Worm (Caenorhabditis elegans) whole organism, mixed stage, embryonic: ENCODE measurements around the gene C05G5.3.

Experiments
- M03D4.4 ChIP-seq: sonication (generic microtip); optimal IDR thresholded peaks from 2 replicates; lab custom pipeline; 2017; ENCODE audit warnings: mild to moderate bottlenecking, missing genetic modification characterization, missing compliant biosample characterization
- bed-3 ChIP-seq: fragments of 200-800 bp; sonication (Bioruptor generic); optimal IDR thresholded peaks from 3 replicates; lab custom pipeline; 2018; ENCODE audit warnings: mild to moderate bottlenecking, missing genetic modification characterization, moderate library complexity, missing compliant biosample characterization
- blmp-1 ChIP-seq: fragments of 150-350 bp; optimal IDR thresholded peaks from 2 replicates; lab custom pipeline; 2014; ENCODE audit warnings: missing biosample characterization, missing genetic modification characterization
- ceh-39 ChIP-seq: fragments of 150-350 bp; optimal IDR thresholded peaks from 2 replicates; lab custom pipeline; 2014; ENCODE audit warnings: missing biosample characterization, missing genetic modification characterization
- ceh-43 ChIP-seq: fragments of 200-800 bp; sonication (Bioruptor generic); optimal IDR thresholded peaks from 2 replicates; lab custom pipeline; 2018; ENCODE audit warnings: mild to moderate bottlenecking, missing genetic modification characterization, moderate library complexity, missing compliant biosample characterization
- ceh-83 ChIP-seq: fragments of 200-800 bp; sonication (Bioruptor generic); optimal IDR thresholded peaks from 2 replicates; lab custom pipeline; 2018; ENCODE audit warnings: mild to moderate bottlenecking, missing genetic modification characterization, missing compliant biosample characterization
- ces-1 ChIP-seq: fragments of 150-350 bp; optimal IDR thresholded peaks from 2 replicates; lab custom pipeline; 2014; ENCODE audit warnings: missing biosample characterization, missing genetic modification reagents, missing genetic modification characterization
- cnd-1 ChIP-seq: fragments of 200-800 bp; sonication (Bioruptor generic); optimal IDR thresholded peaks from 2 replicates; lab custom pipeline; 2018; ENCODE audit warnings: mild to moderate bottlenecking, missing genetic modification characterization, missing compliant biosample characterization
- drap-1 ChIP-seq: fragments of 200-800 bp; sonication (Bioruptor generic); optimal IDR thresholded peaks from 3 replicates; lab custom pipeline; 2018; ENCODE audit warnings: mild to moderate bottlenecking, missing genetic modification characterization, missing compliant biosample characterization
- elt-1 ChIP-seq: sonication (generic microtip); optimal IDR thresholded peaks from 2 replicates; lab custom pipeline; 2017; ENCODE audit warnings: missing genetic modification characterization, mild to moderate bottlenecking, missing compliant biosample characterization, antibody characterized with exemption, moderate library complexity, borderline replicate concordance; ENCODE audit not compliant: insufficient read depth
- elt-3 ChIP-seq: fragments of 150-350 bp; optimal IDR thresholded peaks from 2 replicates; lab custom pipeline; 2014; ENCODE audit warnings: missing biosample characterization, missing genetic modification characterization
- flh-1 ChIP-seq: fragments of 200-800 bp; sonication (Bioruptor generic); optimal IDR thresholded peaks from 2 replicates; lab custom pipeline; 2018; ENCODE audit warnings: mild to moderate bottlenecking, missing genetic modification characterization, moderate library complexity, missing compliant biosample characterization
- ham-2 ChIP-seq: fragments of 200-800 bp; sonication (Bioruptor generic); optimal IDR thresholded peaks from 2 replicates; lab custom pipeline; 2018; ENCODE audit warnings: mild to moderate bottlenecking, missing genetic modification characterization, missing compliant biosample characterization
- hlh-1 ChIP-seq: fragments of 150-350 bp; optimal IDR thresholded peaks from 2 replicates; lab custom pipeline; 2014; ENCODE audit warnings: missing biosample characterization, missing genetic modification reagents, missing genetic modification characterization
- lin-13 ChIP-seq: fragments of 150-350 bp; optimal IDR thresholded peaks from 2 replicates; lab custom pipeline; 2014; ENCODE audit warnings: missing biosample characterization, missing genetic modification characterization
- lin-32 ChIP-seq: fragments of 200-800 bp; sonication (Bioruptor generic); optimal IDR thresholded peaks from 2 replicates; lab custom pipeline; 2018; ENCODE audit warnings: mild to moderate bottlenecking, missing genetic modification characterization, missing compliant biosample characterization
- lsy-2 ChIP-seq: fragments of 150-350 bp; optimal IDR thresholded peaks from 2 replicates; lab custom pipeline; 2014; ENCODE audit warnings: missing biosample characterization, missing genetic modification characterization
- mab-5 ChIP-seq: fragments of 150-350 bp; optimal IDR thresholded peaks from 2 replicates; lab custom pipeline; 2014; ENCODE audit warnings: missing biosample characterization, missing genetic modification characterization
- mep-1 ChIP-seq: fragments of 150-350 bp; optimal IDR thresholded peaks from 2 replicates; lab custom pipeline; 2017; ENCODE audit warnings: missing biosample characterization, missing genetic modification reagents, missing genetic modification characterization, inconsistent platforms
- mls-2 ChIP-seq: sonication (generic microtip); optimal IDR thresholded peaks from 2 replicates; lab custom pipeline; 2016; ENCODE audit warnings: mild to moderate bottlenecking, missing genetic modification characterization, moderate library complexity, missing compliant biosample characterization
- nhr-12 ChIP-seq: fragments of 150-350 bp; optimal IDR thresholded peaks from 2 replicates; lab custom pipeline; 2014; ENCODE audit warnings: missing biosample characterization, missing genetic modification characterization
- nhr-2 ChIP-seq: fragments of 150-350 bp; optimal IDR thresholded peaks from 2 replicates; lab custom pipeline; 2014; ENCODE audit warnings: missing biosample characterization, missing genetic modification characterization
- nhr-237 ChIP-seq: fragments of 150-350 bp; optimal IDR thresholded peaks from 2 replicates; lab custom pipeline; 2014; ENCODE audit warnings: missing biosample characterization, missing genetic modification characterization
- nhr-28 ChIP-seq: fragments of 150-350 bp; optimal IDR thresholded peaks from 2 replicates; lab custom pipeline; 2014; ENCODE audit warnings: missing biosample characterization, missing genetic modification characterization
- nhr-76 ChIP-seq: sonication (generic microtip); optimal IDR thresholded peaks from 2 replicates; lab custom pipeline; 2017; ENCODE audit warnings: missing biosample characterization, missing genetic modification characterization
- pha-4 ChIP-seq: fragments of 150-350 bp; optimal IDR thresholded peaks from 2 replicates; lab custom pipeline; 2018; ENCODE audit warnings: missing biosample characterization, missing genetic modification reagents, missing genetic modification characterization
- sem-2 ChIP-seq: fragments of 200-800 bp; sonication (Bioruptor generic); optimal IDR thresholded peaks from 2 replicates; lab custom pipeline; 2018; ENCODE audit warnings: mild to moderate bottlenecking, missing genetic modification characterization, missing compliant biosample characterization
- snpc-4 ChIP-seq: fragments of 150-350 bp; optimal IDR thresholded peaks from 2 replicates; lab custom pipeline; 2014; ENCODE audit warnings: missing biosample characterization, missing genetic modification characterization
- sptf-1 ChIP-seq: sonication (generic microtip); optimal IDR thresholded peaks from 2 replicates; lab custom pipeline; 2017; ENCODE audit warnings: mild to moderate bottlenecking, missing genetic modification characterization, moderate library complexity, missing compliant biosample characterization
- tbx-8 ChIP-seq: fragments of 200-800 bp; sonication (Bioruptor generic); optimal IDR thresholded peaks from 2 replicates; lab custom pipeline; 2018; ENCODE audit warnings: mild to moderate bottlenecking, missing genetic modification characterization, moderate library complexity, missing compliant biosample characterization
- unc-120 ChIP-seq: sonication (generic microtip); optimal IDR thresholded peaks from 2 replicates; lab custom pipeline; 2017; ENCODE audit warnings: missing genetic modification characterization, missing compliant biosample characterization; ENCODE audit not compliant: poor library complexity, severe bottlenecking
- unc-39 ChIP-seq: fragments of 150-350 bp; optimal IDR thresholded peaks from 2 replicates; lab custom pipeline; 2014; ENCODE audit warnings: missing biosample characterization, missing genetic modification characterization
- unc-62 ChIP-seq: fragments of 150-350 bp; optimal IDR thresholded peaks from 2 replicates; lab custom pipeline; 2014; ENCODE audit warnings: missing biosample characterization, missing genetic modification reagents, missing genetic modification characterization
- zip-8 ChIP-seq: fragments of 150-350 bp; optimal IDR thresholded peaks from 2 replicates; lab custom pipeline; 2014; ENCODE audit warnings: missing biosample characterization, missing genetic modification characterization
- ztf-11 ChIP-seq: fragments of 150-350 bp; optimal IDR thresholded peaks from 2 replicates; lab custom pipeline; 2014; ENCODE audit warnings: missing biosample characterization, missing genetic modification characterization

C05G5.3 gene

DNA sequence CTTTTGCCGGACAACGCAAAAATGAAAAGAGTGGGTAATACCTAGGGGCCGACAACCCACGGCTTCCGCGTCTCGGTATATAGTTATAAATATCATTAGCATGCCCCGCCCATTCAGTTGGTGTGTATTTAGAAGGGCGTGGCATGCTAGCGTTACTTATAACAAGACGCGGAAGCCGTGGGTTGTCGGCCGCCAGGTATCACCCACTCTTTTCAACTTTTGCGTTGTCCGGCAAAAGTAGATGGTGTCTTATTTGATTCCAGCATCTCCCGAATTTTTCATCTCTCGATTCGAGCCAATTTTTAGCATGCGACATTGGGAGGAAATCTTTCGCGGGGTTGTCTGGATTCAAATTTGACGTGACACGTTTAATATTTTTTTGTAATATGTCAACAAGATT is 34.0 kb downstream of the C05G5.3 start:
- TF ChIP-seq ceh-39 (tag; lab: Kevin White, UChicago) (no peak), unc-120 (tag; lab: Kevin White, UChicago) (no peak)
- TF ChIP-seq, all 35 proteins: peak for 0

DNA sequence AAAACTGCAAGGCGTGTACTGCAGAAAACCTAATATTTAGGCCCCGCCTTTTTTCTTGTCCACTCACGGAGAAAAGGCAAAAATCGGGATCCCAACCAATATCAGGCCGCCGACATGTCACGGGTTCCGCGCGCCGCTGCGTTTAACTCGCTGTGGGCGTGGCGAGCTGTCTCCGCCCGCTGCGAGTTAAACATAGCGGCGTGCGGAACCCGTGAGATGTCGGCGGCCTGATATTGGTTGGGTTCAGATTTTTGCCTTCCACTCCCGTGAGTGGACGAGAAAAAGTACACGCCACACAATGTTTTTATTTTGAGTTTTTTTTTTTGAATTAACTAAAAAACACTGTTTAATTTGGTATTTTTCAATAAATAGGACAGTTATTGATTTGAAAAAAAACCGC is 36.4 kb downstream of the C05G5.3 start:
- no peak for TF ChIP-seq sptf-1 (tag; lab: Kevin White, UChicago)
- TF ChIP-seq sem-2 (GFP tag; lab: Kevin White, UChicago): no peak
- TF ChIP-seq ceh-39 (tag; lab: Kevin White, UChicago): no peak
- TF ChIP-seq nhr-2 (tag; lab: Kevin White, UChicago): no peak
- TF ChIP-seq ceh-83 (GFP tag; lab: Kevin White, UChicago): no peak
- TF ChIP-seq lin-13 (tag; lab: Kevin White, UChicago): no peak
- TF ChIP-seq unc-120 (tag; lab: Kevin White, UChicago): no peak
- TF ChIP-seq mep-1 (tag; lab: Kevin White, UChicago): no peak

DNA sequence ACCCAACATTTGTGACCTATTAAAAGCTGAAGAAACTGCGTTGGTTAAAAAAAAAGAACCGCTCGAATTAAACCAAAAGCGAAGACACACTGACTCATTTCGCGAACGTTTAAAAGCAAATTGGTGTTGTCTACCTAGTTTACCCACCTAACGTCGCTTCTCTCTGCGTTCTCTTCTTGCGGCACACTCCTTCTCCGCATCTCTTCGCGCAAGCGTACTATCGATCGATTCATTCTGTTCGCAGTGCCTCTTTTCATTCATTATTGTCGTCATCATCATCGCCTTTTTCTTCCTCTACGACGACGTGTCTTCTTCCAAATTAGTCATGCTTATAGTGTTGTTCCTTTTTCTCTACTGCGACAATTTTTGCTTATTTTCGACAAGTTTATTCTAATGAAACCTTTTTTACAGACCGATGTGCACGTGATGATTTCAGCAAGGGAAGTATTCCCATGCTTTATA is 40.6 kb downstream of the C05G5.3 start, which contains the start of gene atrn-1:
TSS of gene atrn-1 (plus strand) at position 412 of the 462 bp plus-strand sequence.
- peak; percentile 16 for TF ChIP-seq ham-2 (GFP tag; lab: Kevin White, UChicago)
- TF ChIP-seq cnd-1: no peak

DNA sequence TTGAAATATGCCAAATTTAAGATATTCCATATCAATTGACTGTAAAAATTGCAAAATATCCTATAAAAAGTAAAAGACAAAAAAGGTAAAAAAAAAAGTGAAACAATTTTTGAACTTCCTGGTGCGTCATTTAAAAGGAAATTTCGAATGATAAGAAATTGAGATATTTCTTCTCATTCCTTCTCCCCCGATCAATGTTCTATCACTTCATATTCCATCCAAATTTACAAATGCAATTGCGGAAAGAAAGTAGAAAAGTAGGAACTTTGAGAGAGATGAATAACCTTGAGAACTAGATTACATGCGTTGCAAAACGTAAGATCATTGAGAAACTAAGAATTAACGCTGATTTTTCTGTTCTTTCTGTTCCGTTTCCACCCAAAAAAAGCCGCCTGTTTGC is 42.2 kb downstream of the C05G5.3 start:
- no peak for TF ChIP-seq pha-4

DNA sequence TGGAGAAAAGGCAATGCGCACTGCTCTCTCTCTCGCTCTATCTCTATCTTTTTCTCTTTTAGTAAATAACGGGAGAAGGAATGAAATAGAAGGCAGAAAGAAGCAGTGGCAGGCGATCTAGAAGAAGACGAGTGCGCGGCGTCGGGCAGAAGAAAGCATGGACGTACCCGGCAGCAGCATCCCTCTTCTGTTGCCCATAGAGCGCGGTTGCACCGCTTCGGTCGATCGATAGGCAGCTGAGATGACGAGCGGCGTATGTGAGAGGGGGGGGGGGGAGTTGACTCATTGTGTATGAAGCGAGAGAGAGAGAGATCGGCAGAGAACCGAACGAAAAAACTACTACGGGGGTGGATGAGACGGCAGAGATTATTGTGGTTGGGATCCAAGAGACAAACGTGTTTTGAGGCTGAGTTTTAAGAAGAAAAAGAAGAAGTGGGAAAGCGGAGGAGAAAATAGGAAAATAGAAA is 43.6 kb downstream of the C05G5.3 start:
- TF ChIP-seq tbx-8 (GFP tag; lab: Kevin White, UChicago) (peak; percentile 0), nhr-76 (tag; lab: Kevin White, UChicago) (no peak), ceh-39 (tag; lab: Kevin White, UChicago) (peak; percentile 86), ceh-43 (GFP tag; lab: Kevin White, UChicago) (no peak), ztf-11 (tag; lab: Kevin White, UChicago) (peak; percentile 69), unc-39 (tag; lab: Kevin White, UChicago) (no peak), cnd-1 (peak; percentile 60), bed-3 (GFP tag; lab: Kevin White, UChicago) (no peak), mab-5 (tag; lab: Kevin White, UChicago) (no peak), lin-32 (GFP tag; lab: Kevin White, UChicago) (peak; percentile 48), nhr-12 (tag; lab: Kevin White, UChicago) (no peak), hlh-1 (tag; lab: Kevin White, UChicago) (peak; percentile 37), elt-1 (no peak), flh-1 (GFP tag; lab: Kevin White, UChicago) (no peak), elt-3 (tag; lab: Kevin White, UChicago) (peak; percentile 2), nhr-237 (tag; lab: Kevin White, UChicago) (peak; percentile 52), drap-1 (GFP tag; lab: Kevin White, UChicago) (peak; percentile 62), nhr-28 (tag; lab: Kevin White, UChicago) (no peak), unc-62 (GFP tag; lab: Kevin White, UChicago) (peak; percentile 80), lsy-2 (tag; lab: Kevin White, UChicago) (peak; percentile 76), snpc-4 (tag; lab: Kevin White, UChicago) (no peak), sptf-1 (tag; lab: Kevin White, UChicago) (peak; percentile 83), mls-2 (peak; percentile 84), sem-2 (GFP tag; lab: Kevin White, UChicago) (peak; percentile 32), blmp-1 (tag; lab: Kevin White, UChicago) (no peak), pha-4 (peak; percentile 55), nhr-2 (tag; lab: Kevin White, UChicago) (peak; percentile 33), lin-13 (tag; lab: Kevin White, UChicago) (peak; percentile 53), ceh-83 (GFP tag; lab: Kevin White, UChicago) (no peak), zip-8 (tag; lab: Kevin White, UChicago) (no peak), mep-1 (tag; lab: Kevin White, UChicago) (peak; percentile 81), ham-2 (GFP tag; lab: Kevin White, UChicago) (peak; percentile 93), ces-1 (GFP tag; lab: Kevin White, UChicago) (peak; percentile 75), unc-120 (tag; lab: Kevin White, UChicago) (peak; percentile 68), M03D4.4 (tag; lab: Kevin White, UChicago) (peak; percentile 17)
- TF ChIP-seq, all 35 proteins: peak for 22
